Worm (Caenorhabditis elegans) whole organism, L1 larva: ENCODE data around the gene C47E8.4.
A peak's percentile ranks its signal among the peaks of the same experiment; 100 is the strongest.

Source experiments
- C16A3.4 ChIP-seq: fragments of 150-350 bp; optimal IDR thresholded peaks from 2 replicates; lab custom pipeline; 2014; ENCODE audit warnings: missing biosample characterization, missing genetic modification characterization
- C34B4.2 ChIP-seq: sonication (generic microtip); optimal IDR thresholded peaks from 2 replicates; lab custom pipeline; 2017; ENCODE audit warnings: mild to moderate bottlenecking, missing genetic modification characterization, missing compliant biosample characterization
- F16B12.6 ChIP-seq: fragments of 150-350 bp; optimal IDR thresholded peaks from 2 replicates; lab custom pipeline; 2014; ENCODE audit warnings: missing biosample characterization, missing genetic modification characterization
- Y116A8C.19 ChIP-seq: sonication (generic microtip); optimal IDR thresholded peaks from 2 replicates; lab custom pipeline; 2016; ENCODE audit warnings: missing compliant biosample characterization, missing genetic modification characterization, borderline replicate concordance
- aha-1 ChIP-seq: fragments of 150-350 bp; optimal IDR thresholded peaks from 2 replicates; lab custom pipeline; 2014; ENCODE audit warnings: missing biosample characterization, missing genetic modification characterization
- ama-1 ChIP-seq: fragments of 150-350 bp; optimal IDR thresholded peaks from 2 replicates; lab custom pipeline; 2014
- blmp-1 ChIP-seq: fragments of 150-350 bp; optimal IDR thresholded peaks from 2 replicates; lab custom pipeline; 2014; ENCODE audit warnings: missing biosample characterization, missing genetic modification characterization
- ceh-8 ChIP-seq: fragments of 200-800 bp; sonication (Bioruptor generic); optimal IDR thresholded peaks from 2 replicates; lab custom pipeline; 2018; ENCODE audit warnings: mild to moderate bottlenecking, missing genetic modification characterization, moderate library complexity, missing compliant biosample characterization
- ceh-82 ChIP-seq, 3 experiments: fragments of 150-350 bp in 1 of 3; sonication (generic microtip) in 2 of 3; optimal IDR thresholded peaks; 2 replicates each; lab custom pipeline; 2014 to 2017; ENCODE audit warnings: missing biosample characterization in 3 of 3, missing genetic modification characterization in 3 of 3
- ceh-88 ChIP-seq: fragments of 200-800 bp; sonication (Bioruptor generic); IDR thresholded peaks from 2 replicates; pipeline ENCODE4 v1.3.6; 2022; ENCODE audit warnings: missing genetic modification characterization, missing compliant biosample characterization
- ceh-90 ChIP-seq: sonication (generic microtip); optimal IDR thresholded peaks from 2 replicates; lab custom pipeline; 2016; ENCODE audit warnings: missing genetic modification characterization, missing compliant biosample characterization
- ces-1 ChIP-seq: fragments of 150-350 bp; optimal IDR thresholded peaks from 2 replicates; lab custom pipeline; 2014; ENCODE audit warnings: missing biosample characterization, missing genetic modification reagents, missing genetic modification characterization
- efl-1 ChIP-seq, 4 experiments: fragments of 150-350 bp; optimal IDR thresholded peaks in 3 of 4; peaks in 1 of 4; 1 replicate in 1 of 4; 2 replicates in 3 of 4; lab custom pipeline; 2014; ENCODE audit warnings: missing biosample characterization in 2 of 4, missing genetic modification characterization in 2 of 4, missing genetic modification reagents in 2 of 4
- efl-3 ChIP-seq: fragments of 200-800 bp; sonication (Bioruptor generic); optimal IDR thresholded peaks from 2 replicates; lab custom pipeline; 2018; ENCODE audit warnings: mild to moderate bottlenecking, missing genetic modification characterization, missing compliant biosample characterization
- egl-27 ChIP-seq, 2 experiments: fragments of 150-350 bp in 1 of 2; sonication (generic microtip); optimal IDR thresholded peaks; 3 replicates each; lab custom pipeline; 2017 to 2018; ENCODE audit warnings: missing biosample characterization in 2 of 2, missing genetic modification characterization in 2 of 2, missing genetic modification reagents in 2 of 2
- elt-3 ChIP-seq, 6 experiments: fragments of 150-350 bp in 1 of 6; sonication (generic microtip); optimal IDR thresholded peaks; 2 replicates each; lab custom pipeline; 2017 to 2018; ENCODE audit warnings: missing biosample characterization in 6 of 6, missing genetic modification characterization in 6 of 6, inconsistent platforms in 1 of 6
- fkh-10 ChIP-seq: sonication (generic microtip); optimal IDR thresholded peaks from 2 replicates; lab custom pipeline; 2017; ENCODE audit warnings: missing biosample characterization, missing genetic modification reagents, missing genetic modification characterization
- fkh-4 ChIP-seq: sonication (generic microtip); optimal IDR thresholded peaks from 2 replicates; lab custom pipeline; 2016; ENCODE audit warnings: missing compliant biosample characterization, missing genetic modification characterization, borderline replicate concordance
- fkh-8 ChIP-seq: sonication (generic microtip); optimal IDR thresholded peaks from 2 replicates; lab custom pipeline; 2016; ENCODE audit warnings: mild to moderate bottlenecking, missing genetic modification characterization, missing compliant biosample characterization
- hlh-17 ChIP-seq: fragments of 200-800 bp; sonication (Bioruptor generic); optimal IDR thresholded peaks from 2 replicates; lab custom pipeline; 2018; ENCODE audit warnings: missing genetic modification characterization, mild to moderate bottlenecking, missing compliant biosample characterization, moderate library complexity, borderline replicate concordance
- jun-1 ChIP-seq: fragments of 150-350 bp; optimal IDR thresholded peaks from 2 replicates; lab custom pipeline; 2014; ENCODE audit warnings: missing biosample characterization, missing genetic modification reagents, missing genetic modification characterization
- lin-13 ChIP-seq: fragments of 150-350 bp; optimal IDR thresholded peaks from 2 replicates; lab custom pipeline; 2014; ENCODE audit warnings: missing biosample characterization, missing genetic modification reagents, missing genetic modification characterization
- lin-14 ChIP-seq: fragments of 200-800 bp; sonication (Bioruptor generic); optimal IDR thresholded peaks from 2 replicates; lab custom pipeline; 2018; ENCODE audit warnings: mild to moderate bottlenecking, missing genetic modification characterization, moderate library complexity, missing compliant biosample characterization
- lin-35 ChIP-seq, 2 experiments: fragments of 150-350 bp; optimal IDR thresholded peaks; 2 replicates each; lab custom pipeline; 2014; ENCODE audit warnings: missing biosample characterization in 2 of 2, missing genetic modification characterization in 2 of 2, missing genetic modification reagents in 2 of 2
- lin-39 ChIP-seq: fragments of 150-350 bp; optimal IDR thresholded peaks from 2 replicates; lab custom pipeline; 2014; ENCODE audit warnings: missing biosample characterization, missing genetic modification reagents, missing genetic modification characterization
- lir-3 ChIP-seq: sonication (generic microtip); optimal IDR thresholded peaks from 2 replicates; lab custom pipeline; 2016; ENCODE audit warnings: mild to moderate bottlenecking, missing genetic modification characterization, moderate library complexity, missing compliant biosample characterization; ENCODE audit not compliant: poor library complexity
- lsy-2 ChIP-seq, 2 experiments: fragments of 150-350 bp; optimal IDR thresholded peaks; 2 replicates each; lab custom pipeline; 2014; ENCODE audit warnings: missing biosample characterization in 2 of 2, missing genetic modification characterization in 2 of 2
- mab-9 ChIP-seq: fragments of 200-800 bp; sonication (Bioruptor generic); IDR thresholded peaks from 2 replicates; pipeline ENCODE4 v1.3.6; 2022; ENCODE audit warnings: missing genetic modification reagents, missing genetic modification characterization, missing compliant biosample characterization
- nhr-11 ChIP-seq: fragments of 150-350 bp; optimal IDR thresholded peaks from 2 replicates; lab custom pipeline; 2014; ENCODE audit warnings: missing biosample characterization, missing genetic modification characterization
- nhr-12 ChIP-seq: sonication (generic microtip); optimal IDR thresholded peaks from 2 replicates; lab custom pipeline; 2017; ENCODE audit warnings: missing biosample characterization, missing genetic modification characterization
- nhr-19 ChIP-seq: fragments of 200-800 bp; sonication (Bioruptor generic); conservative IDR thresholded peaks from 2 replicates; pipeline ENCODE4 v1.3.6; 2022; ENCODE audit warnings: missing genetic modification characterization, missing compliant biosample characterization
- nhr-20 ChIP-seq: sonication (generic microtip); optimal IDR thresholded peaks from 2 replicates; lab custom pipeline; 2016; ENCODE audit warnings: mild to moderate bottlenecking, missing genetic modification characterization, missing compliant biosample characterization
- nhr-28 ChIP-seq: fragments of 150-350 bp; optimal IDR thresholded peaks from 2 replicates; lab custom pipeline; 2014; ENCODE audit warnings: missing biosample characterization, missing genetic modification characterization
- nhr-47 ChIP-seq: sonication (generic microtip); optimal IDR thresholded peaks from 2 replicates; lab custom pipeline; 2016; ENCODE audit warnings: mild to moderate bottlenecking, missing genetic modification characterization, moderate library complexity, missing compliant biosample characterization
- nhr-71 ChIP-seq: sonication (generic microtip); optimal IDR thresholded peaks from 2 replicates; lab custom pipeline; 2016; ENCODE audit warnings: mild to moderate bottlenecking, missing genetic modification characterization, moderate library complexity, missing compliant biosample characterization
- nhr-76 ChIP-seq: sonication (generic microtip); optimal IDR thresholded peaks from 2 replicates; lab custom pipeline; 2017; ENCODE audit warnings: missing biosample characterization, missing genetic modification characterization
- nhr-77 ChIP-seq: fragments of 150-350 bp; optimal IDR thresholded peaks from 2 replicates; lab custom pipeline; 2014; ENCODE audit warnings: missing biosample characterization, missing genetic modification characterization
- nhr-85 ChIP-seq: sonication (generic microtip); peaks from one replicate; lab custom pipeline; 2016; ENCODE audit warnings: missing genetic modification characterization, inconsistent platforms, missing compliant biosample characterization
- pqm-1 ChIP-seq: sonication (generic microtip); optimal IDR thresholded peaks from 3 replicates; lab custom pipeline; 2017; ENCODE audit warnings: missing biosample characterization, missing genetic modification characterization
- rnt-1 ChIP-seq: sonication (generic microtip); optimal IDR thresholded peaks from 2 replicates; lab custom pipeline; 2016; ENCODE audit warnings: mild to moderate bottlenecking, missing genetic modification characterization, moderate library complexity, missing compliant biosample characterization
- skn-1 ChIP-seq: fragments of 150-350 bp; optimal IDR thresholded peaks from 2 replicates; lab custom pipeline; 2014; ENCODE audit warnings: missing biosample characterization, missing genetic modification characterization
- snpc-4 ChIP-seq: fragments of 150-350 bp; optimal IDR thresholded peaks from 2 replicates; lab custom pipeline; 2014; ENCODE audit warnings: missing biosample characterization, missing genetic modification characterization
- snu-23 ChIP-seq: sonication (generic microtip); optimal IDR thresholded peaks from 2 replicates; lab custom pipeline; 2016; ENCODE audit warnings: missing genetic modification characterization, missing compliant biosample characterization
- swsn-7 ChIP-seq: sonication (generic microtip); optimal IDR thresholded peaks from 2 replicates; lab custom pipeline; 2016; ENCODE audit warnings: missing genetic modification characterization, missing compliant biosample characterization
- tlp-1 ChIP-seq: fragments of 150-350 bp; optimal IDR thresholded peaks from 2 replicates; lab custom pipeline; 2014; ENCODE audit warnings: missing biosample characterization, missing genetic modification characterization
- unc-30 ChIP-seq: sonication (generic microtip); optimal IDR thresholded peaks from 2 replicates; lab custom pipeline; 2017; ENCODE audit warnings: missing biosample characterization, missing genetic modification characterization
- unc-86 ChIP-seq: sonication (generic microtip); optimal IDR thresholded peaks from 2 replicates; lab custom pipeline; 2016; ENCODE audit warnings: missing genetic modification characterization, missing compliant biosample characterization
- vab-15 ChIP-seq: sonication (generic microtip); optimal IDR thresholded peaks from 2 replicates; lab custom pipeline; 2017; ENCODE audit warnings: missing genotype, mild to moderate bottlenecking, missing genetic modification characterization, missing compliant biosample characterization
- xbp-1 ChIP-seq: sonication (generic microtip); optimal IDR thresholded peaks from 2 replicates; lab custom pipeline; 2016; ENCODE audit warnings: missing genetic modification characterization, missing compliant biosample characterization
- zip-4 ChIP-seq: fragments of 200-800 bp; sonication (Bioruptor generic); optimal IDR thresholded peaks from 2 replicates; lab custom pipeline; 2018; ENCODE audit warnings: mild to moderate bottlenecking, missing genetic modification characterization, moderate library complexity, missing compliant biosample characterization
- ztf-11 ChIP-seq, 2 experiments: sonication (generic microtip); optimal IDR thresholded peaks; 2 replicates each; lab custom pipeline; 2016 to 2017; ENCODE audit warnings: missing genetic modification characterization in 2 of 2, missing biosample characterization in 1 of 2, missing compliant biosample characterization in 1 of 2
- ztf-4 ChIP-seq: fragments of 150-350 bp; optimal IDR thresholded peaks from 2 replicates; lab custom pipeline; 2014; ENCODE audit warnings: missing biosample characterization, missing genetic modification characterization

Gene C47E8.4

ce11 chrV:14696604-14697307 lies 11.5 kb upstream of the C47E8.4 start, which contains the start of gene unc-112:
TSS of gene unc-112 (minus strand) at chrV:14696654.
- TF ChIP-seq jun-1 (tag; lab: Kevin White, UChicago) (peak; percentile 49), lin-14 (GFP tag; lab: Kevin White, UChicago) (peak; percentile 98), Y116A8C.19 (tag; lab: Kevin White, UChicago) (no peak), tlp-1 (tag; lab: Kevin White, UChicago) (no peak), nhr-12 (tag; lab: Kevin White, UChicago) (no peak), C16A3.4 (peak; percentile 52), ztf-4 (tag; lab: Kevin White, UChicago) (peak; percentile 43), ceh-8 (GFP tag; lab: Kevin White, UChicago) (no peak), ces-1 (no peak), mab-9 (no peak), nhr-28 (no peak), lir-3 (tag; lab: Kevin White, UChicago) (peak; percentile 12), nhr-20 (tag; lab: Kevin White, UChicago) (peak; percentile 76), unc-86 (tag; lab: Kevin White, UChicago) (peak; percentile 18), ceh-82 (tag; optimal IDR thresholded peaks at IDR 0.05; lab: Kevin White, UChicago) (peak; percentile 33 to 45 (median 38)), skn-1 (peak; percentile 47), fkh-8 (tag; lab: Kevin White, UChicago) (no peak), nhr-47 (no peak), snu-23 (GFP tag; lab: Kevin White, UChicago) (peak; percentile 84), fkh-10 (GFP tag; lab: Kevin White, UChicago) (peak; percentile 5), aha-1 (tag; lab: Kevin White, UChicago) (no peak), ama-1 (lab: Kevin White, UChicago) (no peak), C34B4.2 (tag; lab: Kevin White, UChicago) (no peak), egl-27 (tag; optimal IDR thresholded peaks at IDR 0.05; lab: Kevin White, UChicago) (peak in 1 of 2 experiments; percentile 42), nhr-77 (tag; lab: Kevin White, UChicago) (no peak), lin-35 (GFP tag; optimal IDR thresholded peaks at IDR 0.05; lab: Kevin White, UChicago) (peak; percentile 57 to 65), lsy-2 (tag; optimal IDR thresholded peaks at IDR 0.05; lab: Kevin White, UChicago) (peak; percentile 46 to 84), blmp-1 (tag; lab: Kevin White, UChicago) (peak; percentile 51), swsn-7 (tag; lab: Kevin White, UChicago) (peak; percentile 74), nhr-71 (tag; lab: Kevin White, UChicago) (peak; percentile 85), zip-4 (GFP tag; lab: Kevin White, UChicago) (no peak), xbp-1 (peak; percentile 47), ceh-88 (no peak), F16B12.6 (tag; lab: Kevin White, UChicago) (peak; percentile 18), pqm-1 (no peak), nhr-19 (GFP tag; lab: Robert Waterston, UW) (peak; percentile 62), nhr-11 (tag; lab: Kevin White, UChicago) (peak; percentile 37), snpc-4 (peak; percentile 60), efl-1 (optimal IDR thresholded peaks at IDR 0.05; lab: Kevin White, UChicago) (peak; percentile 67 to 75), efl-1 (GFP tag; optimal IDR thresholded peaks at IDR 0.05 in 1 of 2; lab: Kevin White, UChicago) (peak; percentile 40 to 94), ceh-90 (tag; lab: Kevin White, UChicago) (no peak), rnt-1 (tag; lab: Kevin White, UChicago) (peak; percentile 64), unc-30 (tag; lab: Kevin White, UChicago) (no peak), efl-3 (GFP tag; lab: Kevin White, UChicago) (no peak), ztf-11 (tag; optimal IDR thresholded peaks at IDR 0.05; lab: Kevin White, UChicago) (no peak), fkh-4 (tag; lab: Kevin White, UChicago) (no peak), nhr-76 (tag; lab: Kevin White, UChicago) (no peak), lin-39 (tag; lab: Kevin White, UChicago) (no peak), elt-3 (tag; optimal IDR thresholded peaks at IDR 0.05; lab: Kevin White, UChicago) (peak in 1 of 6 experiments; percentile 6), vab-15 (tag; lab: Kevin White, UChicago) (no peak), hlh-17 (no peak), nhr-85 (peak; percentile 41), lin-13 (GFP tag; lab: Kevin White, UChicago) (peak; percentile 1)
